Fruit fly (Drosophila melanogaster) whole organism, embryonic: ENCODE results near the gene Cdk5alpha.

ENCODE experiments used
- ATbp ChIP-seq: fragments of 200-800 bp; sonication (Bioruptor generic); optimal IDR thresholded peaks from 2 replicates; lab custom pipeline; 2017; ENCODE audit warnings: missing biosample characterization, mild to moderate bottlenecking, missing genetic modification characterization, missing genetic modification reagents
- Abd-B ChIP-seq: fragments of 200-800 bp; sonication (Bioruptor generic); optimal IDR thresholded peaks from 2 replicates; lab custom pipeline; 2018; ENCODE audit warnings: missing biosample characterization, mild to moderate bottlenecking, missing genetic modification characterization, moderate library complexity
- Bgb ChIP-seq: fragments of 200-800 bp; sonication (Bioruptor generic); IDR thresholded peaks from 2 replicates; pipeline ENCODE4 v1.3.6; 2022; ENCODE audit warnings: missing biosample characterization, missing genetic modification characterization; ENCODE audit not compliant: partially characterized antibody
- CG10565 ChIP-seq: fragments of 200-800 bp; sonication (Bioruptor generic); optimal IDR thresholded peaks from 3 replicates; lab custom pipeline; 2016; ENCODE audit warnings: missing biosample characterization, mild to moderate bottlenecking, missing genetic modification characterization
- CG12071 ChIP-seq: fragments of 200-800 bp; sonication (Bioruptor generic); optimal IDR thresholded peaks from 3 replicates; lab custom pipeline; 2018; ENCODE audit warnings: missing biosample characterization, mild to moderate bottlenecking, missing genetic modification characterization
- CG1233 ChIP-seq: fragments of 200-800 bp; sonication (Bioruptor generic); optimal IDR thresholded peaks from 4 replicates; lab custom pipeline; 2018; ENCODE audit warnings: missing biosample characterization, mild to moderate bottlenecking, missing genetic modification characterization
- CG12744 ChIP-seq: fragments of 200-800 bp; sonication (Bioruptor generic); optimal IDR thresholded peaks from 2 replicates; lab custom pipeline; 2016; ENCODE audit warnings: missing biosample characterization, missing genetic modification characterization
- CG13624 ChIP-seq: fragments of 200-800 bp; sonication (Bioruptor generic); optimal IDR thresholded peaks from 2 replicates; lab custom pipeline; 2016; ENCODE audit warnings: missing biosample characterization, missing genetic modification characterization
- CG15011 ChIP-seq: fragments of 200-800 bp; sonication (Bioruptor generic); optimal IDR thresholded peaks from 3 replicates; lab custom pipeline; 2018; ENCODE audit warnings: missing biosample characterization, mild to moderate bottlenecking, missing genetic modification characterization
- CG15514 ChIP-seq: fragments of 200-800 bp; sonication (Bioruptor generic); optimal IDR thresholded peaks from 3 replicates; lab custom pipeline; 2017; ENCODE audit warnings: missing biosample characterization, missing genetic modification characterization, mild to moderate bottlenecking, moderate library complexity, missing genetic modification reagents
- CG17385 ChIP-seq: fragments of 200-800 bp; sonication (Bioruptor generic); optimal IDR thresholded peaks from 3 replicates; lab custom pipeline; 2018; ENCODE audit warnings: missing biosample characterization, mild to moderate bottlenecking, missing genetic modification characterization
- CG1792 ChIP-seq: fragments of 200-800 bp; sonication (Bioruptor generic); optimal IDR thresholded peaks from 2 replicates; lab custom pipeline; 2016; ENCODE audit warnings: missing biosample characterization, missing genetic modification characterization
- CG18476 ChIP-seq: fragments of 200-800 bp; sonication (Bioruptor generic); optimal IDR thresholded peaks from 2 replicates; lab custom pipeline; 2016; ENCODE audit warnings: missing biosample characterization, mild to moderate bottlenecking, missing genetic modification characterization
- CG2129 ChIP-seq: fragments of 200-800 bp; sonication (Bioruptor generic); IDR thresholded peaks from 2 replicates; pipeline ENCODE4 v1.3.6; 2022; ENCODE audit warnings: missing biosample characterization, missing genetic modification characterization; ENCODE audit not compliant: partially characterized antibody
- CG2678 ChIP-seq: fragments of 200-800 bp; sonication (Bioruptor generic); optimal IDR thresholded peaks from 3 replicates; lab custom pipeline; 2019; ENCODE audit warnings: missing biosample characterization, mild to moderate bottlenecking, missing genetic modification characterization, moderate library complexity
- CG31365 ChIP-seq: fragments of 200-800 bp; sonication (Bioruptor generic); optimal IDR thresholded peaks from 2 replicates; lab custom pipeline; 2018; ENCODE audit warnings: missing biosample characterization, mild to moderate bottlenecking, missing genetic modification characterization
- CG4328 ChIP-seq: fragments of 200-800 bp; sonication (Bioruptor generic); optimal IDR thresholded peaks from 3 replicates; lab custom pipeline; 2017; ENCODE audit warnings: missing biosample characterization, missing genetic modification reagents, missing genetic modification characterization
- CG6272 ChIP-seq: fragments of 200-800 bp; sonication (Bioruptor generic); IDR thresholded peaks from 2 replicates; pipeline ENCODE4 v1.3.6; 2022; ENCODE audit warnings: missing biosample characterization, missing genetic modification characterization
- CG6765 ChIP-seq: fragments of 200-800 bp; sonication (Bioruptor generic); optimal IDR thresholded peaks from 3 replicates; lab custom pipeline; 2017; ENCODE audit warnings: missing biosample characterization, mild to moderate bottlenecking, missing genetic modification characterization
- Camta ChIP-seq: fragments of 200-800 bp; sonication (Bioruptor generic); optimal IDR thresholded peaks from 2 replicates; lab custom pipeline; 2016; ENCODE audit warnings: missing biosample characterization, missing genetic modification characterization
- Dip3 ChIP-seq: fragments of 200-800 bp; sonication (Bioruptor generic); optimal IDR thresholded peaks from 3 replicates; lab custom pipeline; 2016; ENCODE audit warnings: missing biosample characterization, missing genetic modification characterization
- Ets65A ChIP-seq: fragments of 200-800 bp; sonication (Bioruptor generic); peaks from one replicate; lab custom pipeline; 2016; ENCODE audit warnings: missing biosample characterization, missing genetic modification characterization
- MESR4 ChIP-seq: fragments of 200-800 bp; sonication (Bioruptor generic); optimal IDR thresholded peaks from 2 replicates; lab custom pipeline; 2018; ENCODE audit warnings: missing biosample characterization, mild to moderate bottlenecking, missing genetic modification characterization, moderate library complexity
- Oli ChIP-seq: fragments of 200-800 bp; sonication (Bioruptor generic); optimal IDR thresholded peaks from 2 replicates; lab custom pipeline; 2018; ENCODE audit warnings: missing biosample characterization, mild to moderate bottlenecking, missing genetic modification characterization, moderate library complexity
- Sry-β ChIP-seq: fragments of 200-800 bp; sonication (Bioruptor generic); optimal IDR thresholded peaks from 2 replicates; lab custom pipeline; 2018; ENCODE audit warnings: missing biosample characterization, mild to moderate bottlenecking, missing genetic modification characterization, moderate library complexity
- Stat92E ChIP-seq, 3 experiments: fragments of >200 bp in 2 of 3; fragments of 200-800 bp in 1 of 3; sonication (Bioruptor generic) in 1 of 3; optimal IDR thresholded peaks; 2 replicates each; lab custom pipeline; 2017 to 2019; ENCODE audit warnings: missing biosample characterization in 3 of 3, missing genetic modification characterization in 3 of 3, mild to moderate bottlenecking in 1 of 3, moderate library complexity in 1 of 3
- ac ChIP-seq: fragments of 200-800 bp; sonication (Bioruptor generic); optimal IDR thresholded peaks from 3 replicates; lab custom pipeline; 2017; ENCODE audit warnings: missing biosample characterization, mild to moderate bottlenecking, missing genetic modification characterization
- caup ChIP-seq: fragments of 200-800 bp; sonication (Bioruptor generic); optimal IDR thresholded peaks from 3 replicates; lab custom pipeline; 2017; ENCODE audit warnings: missing biosample characterization, mild to moderate bottlenecking, missing genetic modification characterization, moderate library complexity; ENCODE audit not compliant: severe bottlenecking
- dimm ChIP-seq: fragments of 200-800 bp; sonication (Bioruptor generic); IDR thresholded peaks from 2 replicates; pipeline ENCODE4 v1.3.6; 2022; ENCODE audit warnings: missing biosample characterization, missing genetic modification characterization
- ems ChIP-seq: fragments of 200-800 bp; sonication (Bioruptor generic); optimal IDR thresholded peaks from 3 replicates; lab custom pipeline; 2016; ENCODE audit warnings: missing biosample characterization, missing genetic modification characterization
- eve ChIP-seq, 2 experiments: fragments of >200 bp; optimal IDR thresholded peaks; 2 replicates each; lab custom pipeline; 2017; ENCODE audit warnings: missing biosample characterization in 2 of 2, missing genetic modification characterization in 2 of 2
- fd96Cb ChIP-seq: fragments of 200-800 bp; sonication (Bioruptor generic); optimal IDR thresholded peaks from 2 replicates; lab custom pipeline; 2018; ENCODE audit warnings: missing biosample characterization, mild to moderate bottlenecking, missing genetic modification characterization, moderate library complexity
- gce ChIP-seq: fragments of 200-800 bp; sonication (Bioruptor generic); IDR thresholded peaks from 3 replicates; pipeline ENCODE4 v1.3.6; 2022; ENCODE audit warnings: missing biosample characterization, missing genetic modification characterization
- gfzf ChIP-seq: fragments of 200-800 bp; sonication (Bioruptor generic); optimal IDR thresholded peaks from 2 replicates; lab custom pipeline; 2016; ENCODE audit warnings: missing biosample characterization, mild to moderate bottlenecking, missing genetic modification characterization, moderate library complexity
- gro ChIP-seq: fragments of 200-800 bp; sonication (Bioruptor generic); optimal IDR thresholded peaks from 2 replicates; lab custom pipeline; 2016; ENCODE audit warnings: missing biosample characterization, missing genetic modification characterization
- her ChIP-seq: fragments of 200-800 bp; sonication (Bioruptor generic); optimal IDR thresholded peaks from 2 replicates; lab custom pipeline; 2016; ENCODE audit warnings: missing biosample characterization, missing genetic modification characterization
- kay ChIP-seq: fragments of 200-800 bp; sonication (Bioruptor generic); optimal IDR thresholded peaks from 2 replicates; lab custom pipeline; 2016; ENCODE audit warnings: missing biosample characterization, missing genetic modification characterization
- lmd ChIP-seq: fragments of 200-800 bp; sonication (Bioruptor generic); IDR thresholded peaks from 2 replicates; pipeline ENCODE4 v1.3.6; 2022; ENCODE audit warnings: missing biosample characterization, missing genetic modification characterization
- lola ChIP-seq, 3 experiments: fragments of >200 bp in 2 of 3; fragments of 200-800 bp in 1 of 3; sonication (Bioruptor generic) in 1 of 3; optimal IDR thresholded peaks; 2 replicates each; lab custom pipeline; 2017 to 2019; ENCODE audit warnings: missing biosample characterization in 3 of 3, missing genetic modification characterization in 3 of 3, mild to moderate bottlenecking in 1 of 3, moderate library complexity in 1 of 3
- onecut ChIP-seq: fragments of 200-800 bp; sonication (Bioruptor generic); IDR thresholded peaks from 2 replicates; pipeline ENCODE4 v1.3.6; 2022; ENCODE audit warnings: missing biosample characterization, missing genetic modification characterization
- pzg ChIP-seq: fragments of 200-800 bp; sonication (Bioruptor generic); optimal IDR thresholded peaks from 3 replicates; lab custom pipeline; 2018; ENCODE audit warnings: missing biosample characterization, mild to moderate bottlenecking, missing genetic modification characterization, moderate library complexity
- schlank ChIP-seq: fragments of 200-800 bp; sonication (Bioruptor generic); optimal IDR thresholded peaks from 2 replicates; lab custom pipeline; 2018; ENCODE audit warnings: missing biosample characterization, mild to moderate bottlenecking, missing genetic modification characterization
- stwl ChIP-seq: fragments of 200-800 bp; sonication (Bioruptor generic); optimal IDR thresholded peaks from 3 replicates; lab custom pipeline; 2018; ENCODE audit warnings: missing biosample characterization, mild to moderate bottlenecking, missing genetic modification characterization, moderate library complexity
- tll ChIP-seq, 2 experiments: fragments of 200-800 bp in 1 of 2; fragments of >200 bp in 1 of 2; sonication (Bioruptor generic) in 1 of 2; optimal IDR thresholded peaks; 2 replicates each; lab custom pipeline; 2017 to 2019; ENCODE audit warnings: missing biosample characterization in 2 of 2, missing genetic modification characterization in 2 of 2, mild to moderate bottlenecking in 1 of 2, moderate library complexity in 1 of 2
- toy ChIP-seq: fragments of 200-800 bp; sonication (Bioruptor generic); IDR thresholded peaks from 2 replicates; pipeline ENCODE4 v1.3.6; 2022; ENCODE audit warnings: missing biosample characterization, missing genetic modification characterization
- twi ChIP-seq: fragments of 200-800 bp; optimal IDR thresholded peaks from 2 replicates; lab custom pipeline; 2019; ENCODE audit warnings: missing biosample characterization, mild to moderate bottlenecking, missing genetic modification characterization, moderate library complexity
- tx ChIP-seq: fragments of 200-800 bp; sonication (Bioruptor generic); optimal IDR thresholded peaks from 2 replicates; lab custom pipeline; 2016; ENCODE audit warnings: missing biosample characterization, missing genetic modification characterization
- zen ChIP-seq: fragments of 200-800 bp; sonication (Bioruptor generic); optimal IDR thresholded peaks from 3 replicates; lab custom pipeline; 2018; ENCODE audit warnings: missing biosample characterization, mild to moderate bottlenecking, missing genetic modification characterization, moderate library complexity

Cdk5alpha gene

dm6 chr2L:10310614-10311382 is at the start of gene Cdk5alpha:
TSS of gene Cdk5alpha (minus strand) at chr2L:10310956.
- TF ChIP-seq CG12744 (GFP tag; lab: Kevin White, UChicago) (no peak), CG1233 (no peak), Bgb (GFP tag; lab: Robert Waterston, UW) (no peak), CG6272 (GFP tag; lab: Robert Waterston, UW) (no peak), CG4328 (no peak), CG17385 (GFP tag; lab: Kevin White, UChicago) (no peak), fd96Cb (no peak), CG31365 (tag; lab: Kevin White, UChicago) (no peak), CG15514 (peak; percentile 8), lmd (GFP tag; lab: Robert Waterston, UW) (no peak), tll (GFP tag; optimal IDR thresholded peaks at IDR 0.05; lab: Kevin White, UChicago) (no peak), toy (no peak), gce (GFP tag; lab: Robert Waterston, UW) (no peak), onecut (GFP tag; lab: Robert Waterston, UW) (peak; percentile 92), CG1792 (GFP tag; lab: Kevin White, UChicago) (no peak), kay (GFP tag; lab: Kevin White, UChicago) (no peak), ATbp (no peak), Oli (tag; lab: Kevin White, UChicago) (no peak), Dip3 (no peak), ems (peak; percentile 17), Camta (GFP tag; lab: Kevin White, UChicago) (no peak), eve (GFP tag; optimal IDR thresholded peaks at IDR 0.05; lab: Kevin White, UChicago) (no peak), CG13624 (GFP tag; lab: Kevin White, UChicago) (peak; percentile 3), CG10565 (GFP tag; lab: Kevin White, UChicago) (no peak), CG18476 (GFP tag; lab: Kevin White, UChicago) (no peak), CG2678 (tag; lab: Kevin White, UChicago) (no peak), CG12071 (GFP tag; lab: Kevin White, UChicago) (no peak), dimm (no peak), ac (GFP tag; lab: Kevin White, UChicago) (no peak), CG15011 (no peak), Ets65A (peak; percentile 79), lola (GFP tag; optimal IDR thresholded peaks at IDR 0.05; lab: Kevin White, UChicago) (no peak), Abd-B (GFP tag; lab: Kevin White, UChicago) (no peak), schlank (tag; lab: Kevin White, UChicago) (no peak), gfzf (GFP tag; lab: Kevin White, UChicago) (no peak), tx (no peak), gro (no peak), her (GFP tag; lab: Kevin White, UChicago) (no peak), caup (no peak), Stat92E (GFP tag; optimal IDR thresholded peaks at IDR 0.05; lab: Kevin White, UChicago) (no peak), CG2129 (GFP tag; lab: Robert Waterston, UW) (no peak), stwl (peak; percentile 98), MESR4 (peak; percentile 8), zen (tag; lab: Kevin White, UChicago) (no peak), twi (tag; lab: Kevin White, UChicago) (no peak), Sry-β (GFP tag; lab: Kevin White, UChicago) (no peak), CG6765 (no peak), pzg (GFP tag; lab: Kevin White, UChicago) (peak; percentile 18)
